Worm (Caenorhabditis elegans): Measurements from ENCODE around the gene F49C12.6.

- no peak for TF ChIP-seq him-1 (tag; optimal IDR thresholded peaks at IDR 0.05)
- TF ChIP-seq dao-5 (tag; optimal IDR thresholded peaks at IDR 0.05) = no peak
These were observed 21.9 kb upstream of the F49C12.6 start, which contains the start of gene nspg-7.1 for ce11 chrIV:9330755-9331154.
